Worm (Caenorhabditis elegans) whole organism, L3 larva: Measurements from ENCODE around the gene fbxb-30.
"Not testable (repeated sequence)": the region's sequence is repeated elsewhere in the genome, so short reads cannot be mapped to it uniquely, and the experiment has no call there.

ENCODE experiments used
- ama-1 ChIP-seq: fragments of 150-350 bp; optimal IDR thresholded peaks from 2 replicates; lab custom pipeline; 2018
- ceh-28 ChIP-seq: fragments of 150-350 bp; optimal IDR thresholded peaks from 2 replicates; lab custom pipeline; 2014; ENCODE audit warnings: missing biosample characterization, missing genetic modification reagents, missing genetic modification characterization
- elt-3 ChIP-seq, 3 experiments: fragments of 150-350 bp in 1 of 3; sonication (generic microtip) in 2 of 3; optimal IDR thresholded peaks; 2 replicates in 2 of 3; 4 replicates in 1 of 3; lab custom pipeline; 2014 to 2017; ENCODE audit warnings: missing biosample characterization in 3 of 3, missing genetic modification characterization in 3 of 3
- mdl-1 ChIP-seq: fragments of 150-350 bp; optimal IDR thresholded peaks from 2 replicates; lab custom pipeline; 2014; ENCODE audit warnings: missing biosample characterization, missing genetic modification characterization
- nhr-237 ChIP-seq: fragments of 150-350 bp; optimal IDR thresholded peaks from 2 replicates; lab custom pipeline; 2014; ENCODE audit warnings: missing biosample characterization, missing genetic modification characterization
- nhr-28 ChIP-seq: fragments of 150-350 bp; optimal IDR thresholded peaks from 2 replicates; lab custom pipeline; 2014; ENCODE audit warnings: missing biosample characterization, missing genetic modification characterization
- nhr-76 ChIP-seq: fragments of 150-350 bp; sonication (generic microtip); optimal IDR thresholded peaks from 5 replicates; lab custom pipeline; 2014; ENCODE audit warnings: missing biosample characterization, missing genetic modification characterization
- tbx-2 ChIP-seq: sonication (generic microtip); optimal IDR thresholded peaks from 2 replicates; lab custom pipeline; 2016; ENCODE audit warnings: mild to moderate bottlenecking, missing genetic modification characterization, missing compliant biosample characterization
- ztf-4 ChIP-seq: fragments of 150-350 bp; optimal IDR thresholded peaks from 2 replicates; lab custom pipeline; 2014; ENCODE audit warnings: missing biosample characterization, missing genetic modification characterization

- TF ChIP-seq mdl-1 (tag; lab: Kevin White, UChicago); tbx-2 (tag; lab: Kevin White, UChicago); nhr-237 (tag; lab: Kevin White, UChicago); ama-1 (lab: Kevin White, UChicago); elt-3 (tag; optimal IDR thresholded peaks at IDR 0.05; lab: Kevin White, UChicago); ztf-4 (tag; lab: Kevin White, UChicago); nhr-28 (tag; lab: Kevin White, UChicago); ceh-28; nhr-76 (tag; lab: Kevin White, UChicago): not testable (repeated sequence)
Observed at ce11 chrII:1024684-1025083, 23.4 kb upstream of the fbxb-30 start, which contains the start of gene btb-11.
